Fruit fly (Drosophila melanogaster): ENCODE results near the gene CG15572.

DNA sequence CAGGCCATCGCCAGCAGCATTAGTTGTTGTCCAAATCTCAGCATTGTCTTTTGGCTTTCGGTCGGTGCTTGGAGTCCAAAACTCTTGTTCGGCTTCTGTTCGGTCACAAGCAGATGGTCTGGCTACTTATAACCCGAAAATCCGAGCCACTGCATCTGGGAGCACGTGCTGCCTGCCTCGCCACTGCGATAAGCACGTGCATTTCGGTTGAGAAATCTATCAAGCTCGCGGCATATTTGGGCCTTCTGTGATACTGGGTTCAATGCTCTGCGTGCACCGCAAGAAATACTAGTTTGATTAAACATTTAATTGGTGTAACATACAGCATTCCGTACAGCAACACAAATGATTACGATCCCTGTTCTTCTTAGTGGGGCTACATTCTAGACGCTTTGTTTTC is 25.8 kb upstream of the CG15572 start, which contains the start of gene Femcoat:
- TF ChIP-seq CTCF (optimal IDR thresholded peaks at IDR 0.05) (no peak), CG8478 (optimal IDR thresholded peaks at IDR 0.05) (no peak)
